Fruit fly (Drosophila melanogaster) whole organism, prepupa: ENCODE data around the gene MED14.

ENCODE experiments used
- CG10669 ChIP-seq: fragments of 200-800 bp; sonication (Bioruptor generic); optimal IDR thresholded peaks from 3 replicates; lab custom pipeline; 2018; ENCODE audit warnings: missing biosample characterization, mild to moderate bottlenecking, missing genetic modification characterization, moderate library complexity
- CG1621 ChIP-seq: fragments of 200-800 bp; sonication (Bioruptor generic); optimal IDR thresholded peaks from 3 replicates; lab custom pipeline; 2018; ENCODE audit warnings: missing biosample characterization, mild to moderate bottlenecking, missing genetic modification characterization
- CG8119 ChIP-seq: fragments of 200-800 bp; sonication (Bioruptor generic); IDR thresholded peaks from 3 replicates; pipeline ENCODE4 v1.3.6; 2022; ENCODE audit warnings: missing biosample characterization, missing genetic modification characterization
- Eip78C ChIP-seq: fragments of 200-800 bp; sonication (Bioruptor generic); peaks from one replicate; lab custom pipeline; 2016; ENCODE audit warnings: missing biosample characterization, missing genetic modification characterization
- Gug ChIP-seq: fragments of 200-800 bp; sonication (Bioruptor generic); IDR thresholded peaks from 2 replicates; pipeline ENCODE4 v1.3.6; 2022; ENCODE audit warnings: missing biosample characterization, missing genetic modification characterization
- Hr39 ChIP-seq: fragments of 200-800 bp; sonication (Bioruptor generic); optimal IDR thresholded peaks from 2 replicates; lab custom pipeline; 2016; ENCODE audit warnings: missing biosample characterization, missing genetic modification characterization
- Hr4 ChIP-seq: fragments of 200-800 bp; sonication (Bioruptor generic); optimal IDR thresholded peaks from 3 replicates; lab custom pipeline; 2016; ENCODE audit warnings: missing biosample characterization, missing genetic modification characterization
- acj6 ChIP-seq: fragments of 200-800 bp; sonication (Bioruptor generic); optimal IDR thresholded peaks from 3 replicates; lab custom pipeline; 2016; ENCODE audit warnings: missing biosample characterization, missing genetic modification characterization
- dsx ChIP-seq: fragments of 200-800 bp; optimal IDR thresholded peaks from 3 replicates; lab custom pipeline; 2019; ENCODE audit warnings: missing biosample characterization, mild to moderate bottlenecking, missing genetic modification characterization, moderate library complexity; ENCODE audit not compliant: poor library complexity, severe bottlenecking
- net ChIP-seq: fragments of 200-800 bp; sonication (Bioruptor generic); optimal IDR thresholded peaks from 3 replicates; lab custom pipeline; 2016; ENCODE audit warnings: missing biosample characterization, missing genetic modification characterization
- salr ChIP-seq, 2 experiments: fragments of 200-800 bp; sonication (Bioruptor generic); optimal IDR thresholded peaks; 3 replicates each; lab custom pipeline; 2016 to 2018; ENCODE audit warnings: missing biosample characterization in 2 of 2, missing genetic modification characterization in 2 of 2, mild to moderate bottlenecking in 1 of 2

dm6 chr3L:591370-591769 lies 1.7 kb upstream of the MED14 start:
- TF ChIP-seq acj6 (GFP tag; lab: Kevin White, UChicago) (no peak), Hr39 (no peak), Hr4 (GFP tag; lab: Kevin White, UChicago) (no peak), Eip78C (GFP tag; lab: Kevin White, UChicago) (no peak), Gug (GFP tag; lab: Robert Waterston, UW) (no peak), CG1621 (tag; lab: Kevin White, UChicago) (peak; percentile 26), salr (GFP tag; optimal IDR thresholded peaks at IDR 0.05; lab: Kevin White, UChicago) (no peak), net (GFP tag; lab: Kevin White, UChicago) (no peak), CG10669 (no peak), dsx (GFP tag; lab: Kevin White, UChicago) (peak; percentile 45), CG8119 (no peak; the same call in 2 of the 3 replicates)
